Worm (Caenorhabditis elegans): ENCODE data around the gene sym-2.

- TF ChIP-seq fkh-3 (tag; optimal IDR thresholded peaks at IDR 0.05) (no peak), F49E8.2 (tag; optimal IDR thresholded peaks at IDR 0.05; ENCODE audit: insufficient read depth) (no peak)
Measured at ce11 chrII:9194195-9194594, 5.9 kb upstream of the sym-2 start, which contains the start of gene twk-4.
